Worm (Caenorhabditis elegans) whole organism, young adult: ENCODE measurements around the gene timm-17B.1.
A peak's percentile ranks its signal among the peaks of the same experiment; 100 is the strongest.
"Not testable (repeated sequence)": the region's sequence is repeated elsewhere in the genome, so short reads cannot be mapped to it uniquely, and the experiment has no call there.

Experiments
- B0035.1 ChIP-seq: sonication (generic microtip); optimal IDR thresholded peaks from 2 replicates; lab custom pipeline; 2016; ENCODE audit warnings: missing genetic modification characterization, mild to moderate bottlenecking, missing compliant biosample characterization, missing genotype, missing genetic modification reagents
- F22D6.2 ChIP-seq: sonication (generic microtip); optimal IDR thresholded peaks from 2 replicates; lab custom pipeline; 2016; ENCODE audit warnings: mild to moderate bottlenecking, missing genetic modification characterization, missing compliant biosample characterization
- F57A8.1 ChIP-seq: fragments of 200-800 bp; sonication (Bioruptor generic); optimal IDR thresholded peaks from 2 replicates; lab custom pipeline; 2018; ENCODE audit warnings: mild to moderate bottlenecking, missing genetic modification characterization, moderate library complexity, missing compliant biosample characterization
- K11D2.4 ChIP-seq: fragments of 200-800 bp; sonication (Bioruptor generic); IDR thresholded peaks from 2 replicates; pipeline ENCODE4 v1.3.6; 2022; ENCODE audit warnings: missing genetic modification reagents, missing genetic modification characterization, missing compliant biosample characterization
- K12H6.12 ChIP-seq: fragments of 200-800 bp; sonication (Bioruptor generic); optimal IDR thresholded peaks from 2 replicates; lab custom pipeline; 2018; ENCODE audit warnings: mild to moderate bottlenecking, missing genetic modification characterization, missing compliant biosample characterization
- Y53F4B.3 ChIP-seq: fragments of 200-800 bp; sonication (Bioruptor generic); IDR thresholded peaks from 2 replicates; pipeline ENCODE4 v1.3.6; 2022; ENCODE audit warnings: missing genetic modification reagents, missing genetic modification characterization, missing compliant biosample characterization
- Y79H2A.3 ChIP-seq: fragments of 200-800 bp; sonication (Bioruptor generic); conservative IDR thresholded peaks from 2 replicates; pipeline ENCODE4 v1.3.6; 2022; ENCODE audit warnings: missing genetic modification reagents, missing genetic modification characterization, missing compliant biosample characterization
- akir-1 ChIP-seq: fragments of 200-800 bp; sonication (Bioruptor generic); optimal IDR thresholded peaks from 2 replicates; lab custom pipeline; 2018; ENCODE audit warnings: mild to moderate bottlenecking, missing genetic modification characterization, moderate library complexity, missing compliant biosample characterization
- aptf-2 ChIP-seq: fragments of 200-800 bp; sonication (Bioruptor generic); conservative IDR thresholded peaks from 2 replicates; pipeline ENCODE4 v1.3.6; 2022; ENCODE audit warnings: missing genetic modification reagents, missing genetic modification characterization, missing compliant biosample characterization
- attf-3 ChIP-seq: fragments of 200-800 bp; sonication (Bioruptor generic); conservative IDR thresholded peaks from 2 replicates; pipeline ENCODE4 v1.3.6; 2022; ENCODE audit warnings: missing genetic modification reagents, missing genetic modification characterization, missing compliant biosample characterization
- bed-1 ChIP-seq: fragments of 200-800 bp; sonication (Bioruptor generic); IDR thresholded peaks from 2 replicates; pipeline ENCODE4 v1.3.6; 2022; ENCODE audit warnings: missing genetic modification reagents, missing genetic modification characterization, missing compliant biosample characterization
- chd-7 ChIP-seq: sonication (generic microtip); optimal IDR thresholded peaks from 2 replicates; lab custom pipeline; 2016; ENCODE audit warnings: mild to moderate bottlenecking, missing genetic modification characterization, moderate library complexity, missing compliant biosample characterization
- dpff-1 ChIP-seq: sonication (generic microtip); optimal IDR thresholded peaks from 2 replicates; lab custom pipeline; 2017; ENCODE audit warnings: mild to moderate bottlenecking, missing genetic modification characterization, missing compliant biosample characterization
- egrh-3 ChIP-seq: fragments of 200-800 bp; sonication (Bioruptor generic); IDR thresholded peaks from 2 replicates; pipeline ENCODE4 v1.3.6; 2022; ENCODE audit warnings: missing genetic modification reagents, missing genetic modification characterization, missing compliant biosample characterization
- ekl-4 ChIP-seq: fragments of 200-800 bp; sonication (Bioruptor generic); IDR thresholded peaks from 2 replicates; pipeline ENCODE4 v1.3.6; 2022; ENCODE audit warnings: missing genetic modification reagents, missing genetic modification characterization, missing compliant biosample characterization
- hmg-1.2 ChIP-seq: fragments of 200-800 bp; sonication (Bioruptor generic); IDR thresholded peaks from 2 replicates; pipeline ENCODE4 v1.3.6; 2022; ENCODE audit warnings: missing genetic modification reagents, missing genetic modification characterization, missing compliant biosample characterization
- hrde-1 ChIP-seq: sonication (generic microtip); optimal IDR thresholded peaks from 2 replicates; lab custom pipeline; 2016; ENCODE audit warnings: missing genetic modification characterization, mild to moderate bottlenecking, missing compliant biosample characterization, moderate library complexity, missing genotype, missing genetic modification reagents, borderline replicate concordance
- let-526 ChIP-seq: fragments of 200-800 bp; sonication (Bioruptor generic); IDR thresholded peaks from 2 replicates; pipeline ENCODE4 v1.3.6; 2022; ENCODE audit warnings: missing genetic modification reagents, missing genetic modification characterization, missing compliant biosample characterization
- let-607 ChIP-seq, 2 experiments: fragments of 200-800 bp in 1 of 2; sonication (Bioruptor generic) in 1 of 2; sonication (generic microtip) in 1 of 2; optimal IDR thresholded peaks; 2 replicates each; lab custom pipeline; 2016 to 2018; ENCODE audit warnings: mild to moderate bottlenecking in 2 of 2, missing compliant biosample characterization in 2 of 2, missing genetic modification characterization in 2 of 2, moderate library complexity in 2 of 2, missing genotype in 1 of 2
- mxl-1 ChIP-seq: sonication (generic microtip); optimal IDR thresholded peaks from 2 replicates; lab custom pipeline; 2016; ENCODE audit warnings: missing genetic modification characterization, missing compliant biosample characterization
- nfyb-1 ChIP-seq: fragments of 200-800 bp; sonication (Bioruptor generic); IDR thresholded peaks from 2 replicates; pipeline ENCODE4 v1.3.6; 2022; ENCODE audit warnings: missing genetic modification reagents, missing genetic modification characterization, missing compliant biosample characterization
- pha-4 ChIP-seq: fragments of 150-350 bp; sonication (generic microtip); optimal IDR thresholded peaks from 2 replicates; lab custom pipeline; 2014; ENCODE audit warnings: missing biosample characterization, missing genetic modification reagents, missing genetic modification characterization
- rcor-1 ChIP-seq: fragments of 200-800 bp; sonication (Bioruptor generic); IDR thresholded peaks from 2 replicates; pipeline ENCODE4 v1.3.6; 2022; ENCODE audit warnings: missing genetic modification reagents, missing genetic modification characterization, missing compliant biosample characterization
- snpc-3.4 ChIP-seq: sonication (generic microtip); optimal IDR thresholded peaks from 2 replicates; lab custom pipeline; 2017; ENCODE audit warnings: missing genetic modification characterization, mild to moderate bottlenecking, missing compliant biosample characterization, antibody characterized with exemption, moderate library complexity, missing genotype, missing genetic modification reagents
- snpc-4 ChIP-seq, 5 experiments: fragments of 150-350 bp in 1 of 5; sonication (generic microtip) in 4 of 5; optimal IDR thresholded peaks; 2 replicates each; lab custom pipeline; 2014 to 2018; ENCODE audit warnings: missing genetic modification characterization in 5 of 5, missing biosample characterization in 3 of 5, antibody characterized with exemption in 2 of 5, mild to moderate bottlenecking in 2 of 5, missing compliant biosample characterization in 2 of 5, missing genotype in 2 of 5, moderate library complexity in 2 of 5, missing genetic modification reagents in 1 of 5
- tbp1 ChIP-seq: fragments of 200-800 bp; sonication (Bioruptor generic); optimal IDR thresholded peaks from 2 replicates; lab custom pipeline; 2018; ENCODE audit warnings: mild to moderate bottlenecking, missing genetic modification characterization, missing compliant biosample characterization
- zfh-2 ChIP-seq: fragments of 200-800 bp; sonication (Bioruptor generic); conservative IDR thresholded peaks from 2 replicates; pipeline ENCODE4 v1.3.6; 2022; ENCODE audit warnings: missing genetic modification reagents, missing genetic modification characterization, missing compliant biosample characterization
- ztf-25 ChIP-seq: fragments of 200-800 bp; sonication (Bioruptor generic); IDR thresholded peaks from 2 replicates; pipeline ENCODE4 v1.3.6; 2022; ENCODE audit warnings: missing genetic modification reagents, missing genetic modification characterization, missing compliant biosample characterization
- ztf-28 ChIP-seq: fragments of 200-800 bp; sonication (Bioruptor generic); IDR thresholded peaks from 2 replicates; pipeline ENCODE4 v1.3.6; 2022; ENCODE audit warnings: missing genetic modification reagents, missing genetic modification characterization, missing compliant biosample characterization
- ztf-6 ChIP-seq: fragments of 200-800 bp; sonication (Bioruptor generic); IDR thresholded peaks from 2 replicates; pipeline ENCODE4 v1.3.6; 2022; ENCODE audit warnings: missing genetic modification reagents, missing genetic modification characterization, missing compliant biosample characterization

Gene timm-17B.1

ce11 chrIV:4788332-4788731, 43.0 kb upstream of the timm-17B.1 start, which contains the start of gene nhr-104 (continued):
- no peak for TF ChIP-seq let-607 (tag; optimal IDR thresholded peaks at IDR 0.05; lab: Kevin White, UChicago)
- TF ChIP-seq B0035.1 (tag; lab: Kevin White, UChicago) = no peak
- no peak for TF ChIP-seq K11D2.4 (GFP tag; lab: Robert Waterston, UW)
- no peak for TF ChIP-seq chd-7 (tag; lab: Kevin White, UChicago)
- TF ChIP-seq mxl-1 (tag; lab: Kevin White, UChicago) = no peak
- TF ChIP-seq bed-1 (GFP tag; lab: Robert Waterston, UW) = no peak
- TF ChIP-seq ekl-4 (GFP tag; lab: Robert Waterston, UW) = no peak

DNA sequence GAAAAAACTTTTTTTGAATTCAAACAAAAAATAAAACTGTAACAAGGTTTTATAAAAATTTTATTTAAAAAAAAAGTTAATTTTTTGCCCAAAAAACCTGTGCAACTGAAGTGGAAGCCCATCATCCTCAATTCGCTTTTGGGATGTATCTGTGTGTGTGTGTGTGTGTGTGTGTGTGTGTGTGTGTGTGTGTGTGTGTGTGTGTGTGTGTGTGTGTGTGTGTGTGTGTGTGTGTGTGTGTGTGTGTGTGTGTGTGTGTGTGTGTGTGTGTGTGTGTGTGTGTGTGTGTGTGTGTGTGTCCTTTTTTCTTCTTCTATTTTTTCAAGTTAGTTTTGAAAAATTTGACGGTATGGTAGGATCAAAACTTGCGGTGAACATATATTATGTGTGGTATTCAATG, 39.4 kb upstream of the timm-17B.1 start:
- not testable (repeated sequence) for TF ChIP-seq snpc-4 (GFP tag; optimal IDR thresholded peaks at IDR 0.05; lab: Kevin White, UChicago)
- TF ChIP-seq snpc-4 (tag; optimal IDR thresholded peaks at IDR 0.05; lab: Kevin White, UChicago) (peak in 1 of 4 experiments; percentile 52), egrh-3 (GFP tag; lab: Robert Waterston, UW) (peak; percentile 58; the same call in 1 of the 2 replicates), tbp1 (GFP tag; lab: Kevin White, UChicago) (peak; percentile 5), hmg-1.2 (peak; percentile 34; the same call in 1 of the 2 replicates)
- TF ChIP-seq, all 124 proteins: peak for 4; not testable (repeated sequence) for 120

DNA sequence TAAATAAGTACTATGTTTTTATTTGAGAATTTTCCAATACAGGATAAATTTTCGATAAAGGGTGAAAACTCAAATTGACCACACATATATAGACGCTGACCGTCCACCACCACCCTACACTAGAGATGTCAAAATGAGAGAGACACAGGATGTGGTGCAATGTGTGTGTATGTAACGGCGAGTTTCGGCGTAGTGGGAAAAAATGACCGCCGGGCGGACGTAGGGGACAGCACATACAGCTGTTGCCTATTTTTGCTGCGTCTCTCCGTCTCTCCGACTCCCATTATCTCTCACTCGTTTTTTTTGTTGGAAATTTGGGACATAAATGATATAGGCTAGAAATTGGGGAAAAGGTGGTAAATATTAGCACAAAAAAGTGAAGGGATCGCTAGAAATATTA, 35.8 kb upstream of the timm-17B.1 start:
- TF ChIP-seq ztf-25 (GFP tag; lab: Robert Waterston, UW) (no peak), hmg-1.2 (peak; percentile 67), Y79H2A.3 (GFP tag; lab: Robert Waterston, UW) (no peak)

ce11 chrIV:4780129-4780528, 34.8 kb upstream of the timm-17B.1 start, which contains the start of gene set-15:
set-15 (minus strand) TSS chrIV:4780229.
- TF ChIP-seq Y53F4B.3 (GFP tag; lab: Robert Waterston, UW) (no peak), rcor-1 (GFP tag; lab: Robert Waterston, UW) (no peak), F57A8.1 (GFP tag; lab: Kevin White, UChicago) (no peak), let-526 (GFP tag; lab: Robert Waterston, UW) (no peak), zfh-2 (GFP tag; lab: Robert Waterston, UW) (no peak), ztf-28 (no peak), Y79H2A.3 (GFP tag; lab: Robert Waterston, UW) (no peak), akir-1 (GFP tag; lab: Kevin White, UChicago) (no peak), K12H6.12 (no peak), attf-3 (GFP tag; lab: Robert Waterston, UW) (no peak), F22D6.2 (no peak), aptf-2 (GFP tag; lab: Robert Waterston, UW) (no peak), snpc-3.4 (tag; lab: Kevin White, UChicago) (no peak), ztf-6 (GFP tag; lab: Robert Waterston, UW) (no peak), hrde-1 (no peak)
- TF ChIP-seq, all 124 proteins: peak for 0

DNA sequence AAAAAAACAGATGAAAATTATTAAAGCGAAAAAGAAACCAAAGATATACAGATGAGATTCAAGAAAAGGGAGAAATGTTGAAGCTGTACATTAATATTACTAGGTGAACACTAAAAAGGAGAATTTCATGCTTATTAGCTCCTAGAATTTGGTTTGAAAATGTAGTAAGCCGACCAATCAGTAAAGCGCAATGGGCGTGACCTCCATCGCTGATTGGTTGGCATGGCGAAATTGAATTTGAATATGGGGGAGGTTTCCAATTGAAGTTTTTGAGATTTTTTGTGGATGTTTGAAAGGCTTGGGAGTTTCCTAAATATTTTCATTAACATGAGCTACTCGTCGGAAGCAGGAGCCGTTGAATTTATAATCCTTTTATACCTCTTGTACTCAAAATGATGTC, 31.2 kb upstream of the timm-17B.1 start:
- no peak for TF ChIP-seq snpc-4 (GFP tag; optimal IDR thresholded peaks at IDR 0.05; lab: Kevin White, UChicago)
- TF ChIP-seq snpc-4 (tag; optimal IDR thresholded peaks at IDR 0.05; lab: Kevin White, UChicago) = no peak
- peak; percentile 76; the same call in 1 of the 2 replicates for TF ChIP-seq nfyb-1 (GFP tag; lab: Robert Waterston, UW)
- TF ChIP-seq pha-4 = no peak
- TF ChIP-seq dpff-1 (tag; lab: Kevin White, UChicago) = no peak
